Fruit fly (Drosophila melanogaster): ENCODE results near the gene Cad74A.

Cad74A gene

DNA sequence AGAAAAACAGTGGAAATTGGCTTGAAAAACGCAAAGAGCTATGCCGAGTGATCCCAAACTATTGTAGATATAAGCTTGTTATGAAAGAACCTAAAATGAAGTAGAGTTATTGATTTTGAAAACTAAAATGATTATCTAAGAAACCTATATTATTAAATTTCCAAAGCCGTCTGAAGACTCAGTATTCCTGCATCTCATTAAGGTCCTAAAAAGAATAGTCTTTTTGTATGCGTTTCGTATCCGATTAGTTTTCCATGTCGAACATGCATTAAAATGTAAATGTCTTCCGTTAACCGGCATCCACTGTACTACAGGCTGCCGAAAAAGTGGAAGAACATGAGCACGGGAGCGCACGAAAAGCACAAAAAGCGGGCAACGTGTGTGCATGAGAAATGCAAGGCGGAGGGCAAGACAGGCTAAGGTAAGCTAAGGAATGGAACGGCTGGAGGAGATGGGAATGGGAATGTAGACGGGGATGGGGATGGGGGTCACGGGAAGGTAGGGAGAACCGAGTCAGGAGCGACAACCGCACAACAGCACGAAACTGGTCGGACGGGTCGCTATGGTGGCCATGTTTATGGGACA is 41.4 kb upstream of the Cad74A start:
- TF ChIP-seq CG6808 (GFP tag; optimal IDR thresholded peaks at IDR 0.05) (peak; percentile 87), Hr39 (GFP tag; optimal IDR thresholded peaks at IDR 0.05) (peak; percentile 82), salr (GFP tag; optimal IDR thresholded peaks at IDR 0.05) (peak; percentile 14 to 76), CG10631 (GFP tag; optimal IDR thresholded peaks at IDR 0.05) (peak; percentile 83), fd85E (GFP tag; optimal IDR thresholded peaks at IDR 0.05) (peak; percentile 28), dsx (GFP tag; optimal IDR thresholded peaks at IDR 0.05; ENCODE audit: poor library complexity, severe bottlenecking) (peak; percentile 78), CG3919 (GFP tag; optimal IDR thresholded peaks at IDR 0.05) (peak; percentile 79), CG11762 (GFP tag; optimal IDR thresholded peaks at IDR 0.05; ENCODE audit: insufficient read depth) (peak; percentile 58), Sox15 (GFP tag; optimal IDR thresholded peaks at IDR 0.05) (peak; percentile 77), Sox14 (GFP tag; optimal IDR thresholded peaks at IDR 0.05) (peak; percentile 86), CG31627 (GFP tag; optimal IDR thresholded peaks at IDR 0.05) (peak; percentile 82), topi (GFP tag; optimal IDR thresholded peaks at IDR 0.05) (peak; percentile 88), CG4318 (GFP tag; optimal IDR thresholded peaks at IDR 0.05) (peak; percentile 50), CG6792 (GFP tag; optimal IDR thresholded peaks at IDR 0.05) (peak; percentile 88), cyc (GFP tag; optimal IDR thresholded peaks at IDR 0.05) (peak; percentile 74), CG1621 (tag; optimal IDR thresholded peaks at IDR 0.05) (peak; percentile 48), fd59A (GFP tag; optimal IDR thresholded peaks at IDR 0.05) (peak; percentile 83), esn (GFP tag; optimal IDR thresholded peaks at IDR 0.05) (peak; percentile 89), pdm3 (GFP tag; optimal IDR thresholded peaks at IDR 0.05) (peak; percentile 85), Ets96B (tag; optimal IDR thresholded peaks at IDR 0.05) (peak; percentile 85), ss (GFP tag; optimal IDR thresholded peaks at IDR 0.05) (peak; percentile 65 to 87), CG6163 (GFP tag; IDR thresholded peaks at IDR 0.05) (no peak; the same call in 1 of the 3 replicates), Eip75B (GFP tag; optimal IDR thresholded peaks at IDR 0.05) (peak; percentile 82), Blimp-1 (GFP tag; optimal IDR thresholded peaks at IDR 0.05) (peak; percentile 34), Hr4 (GFP tag; optimal IDR thresholded peaks at IDR 0.05) (peak; percentile 57), OdsH (GFP tag; optimal IDR thresholded peaks at IDR 0.05) (peak; percentile 79), Lpt (GFP tag; optimal IDR thresholded peaks at IDR 0.05) (peak; percentile 14), net (GFP tag; optimal IDR thresholded peaks at IDR 0.05) (peak; percentile 61), Hr38 (GFP tag; optimal IDR thresholded peaks at IDR 0.05) (no peak), eg (GFP tag; IDR thresholded peaks at IDR 0.05) (0 out of 3 replicates have a peak, but pooled peaks have one; percentile 13), Sox102F (GFP tag; optimal IDR thresholded peaks at IDR 0.05) (peak; percentile 82), spab (GFP tag; optimal IDR thresholded peaks at IDR 0.05) (peak; percentile 83), CG3032 (tag; optimal IDR thresholded peaks at IDR 0.05) (peak; percentile 84), CG16779 (tag; optimal IDR thresholded peaks at IDR 0.05) (peak; percentile 42), svp (GFP tag) (peak; percentile 93), CG9139 (GFP tag; optimal IDR thresholded peaks at IDR 0.05) (peak; percentile 58), CG11294 (GFP tag; IDR thresholded peaks at IDR 0.05) (no peak), CG7368 (GFP tag; optimal IDR thresholded peaks at IDR 0.05) (peak; percentile 70), CG6854 (GFP tag; optimal IDR thresholded peaks at IDR 0.05) (peak; percentile 22), CG8319 (GFP tag; optimal IDR thresholded peaks at IDR 0.05) (peak; percentile 75), Eip93F (GFP tag; optimal IDR thresholded peaks at IDR 0.05) (peak; percentile 58), dac (GFP tag; optimal IDR thresholded peaks at IDR 0.05) (peak; percentile 14), vri (GFP tag; optimal IDR thresholded peaks at IDR 0.05) (peak; percentile 47), CG10669 (GFP tag; optimal IDR thresholded peaks at IDR 0.05) (peak; percentile 75), CG11902 (GFP tag; optimal IDR thresholded peaks at IDR 0.05) (peak; percentile 71), lz (GFP tag; optimal IDR thresholded peaks at IDR 0.05) (peak; percentile 84), CG34406 (GFP tag; optimal IDR thresholded peaks at IDR 0.05) (peak; percentile 84), CG8119 (GFP tag; IDR thresholded peaks at IDR 0.05) (peak; percentile 33; the same call in 1 of the 3 replicates), Ets21C (GFP tag; optimal IDR thresholded peaks at IDR 0.05) (peak; percentile 81), fkh (GFP tag; optimal IDR thresholded peaks at IDR 0.05) (no peak), Eip78C (GFP tag) (peak; percentile 98)

Data from whole organism, prepupa.